Fruit fly (Drosophila melanogaster) whole organism, embryonic: Measurements from ENCODE around the gene bb8.

Experiments used
- Atf3 ChIP-seq: fragments of 200-800 bp; sonication (Bioruptor generic); optimal IDR thresholded peaks from 3 replicates; lab custom pipeline; 2016; ENCODE audit warnings: missing biosample characterization, missing genetic modification characterization
- B-H2 ChIP-seq: fragments of 200-800 bp; sonication (Bioruptor generic); optimal IDR thresholded peaks from 2 replicates; lab custom pipeline; 2018; ENCODE audit warnings: missing biosample characterization, mild to moderate bottlenecking, missing genetic modification characterization
- CG10209 ChIP-seq: fragments of 200-800 bp; sonication (Bioruptor generic); optimal IDR thresholded peaks from 3 replicates; lab custom pipeline; 2017; ENCODE audit warnings: missing biosample characterization, mild to moderate bottlenecking, missing genetic modification characterization, missing genetic modification reagents
- CG1024 ChIP-seq: fragments of 200-800 bp; sonication (Bioruptor generic); IDR thresholded peaks from 2 replicates; pipeline ENCODE4 v1.3.6; 2022; ENCODE audit warnings: missing biosample characterization, missing genetic modification characterization
- CG10959 ChIP-seq: fragments of 200-800 bp; sonication (Bioruptor generic); IDR thresholded peaks from 2 replicates; pipeline ENCODE4 v1.3.6; 2022; ENCODE audit warnings: missing biosample characterization, missing genetic modification characterization
- CG11247 ChIP-seq: fragments of 200-800 bp; sonication (Bioruptor generic); IDR thresholded peaks from 2 replicates; pipeline ENCODE4 v1.3.6; 2022; ENCODE audit warnings: missing biosample characterization, missing genetic modification characterization
- CG11504 ChIP-seq: fragments of 200-800 bp; sonication (Bioruptor generic); optimal IDR thresholded peaks from 3 replicates; lab custom pipeline; 2019; ENCODE audit warnings: missing biosample characterization, mild to moderate bottlenecking, missing genetic modification characterization, moderate library complexity
- CG11695 ChIP-seq: fragments of 200-800 bp; sonication (Bioruptor generic); IDR thresholded peaks from 3 replicates; pipeline ENCODE4 v1.3.6; 2022; ENCODE audit warnings: missing biosample characterization, missing genetic modification characterization
- CG13123 ChIP-seq: fragments of 200-800 bp; sonication (Bioruptor generic); optimal IDR thresholded peaks from 2 replicates; lab custom pipeline; 2016; ENCODE audit warnings: missing biosample characterization, missing genetic modification characterization
- CG15011 ChIP-seq: fragments of 200-800 bp; sonication (Bioruptor generic); optimal IDR thresholded peaks from 3 replicates; lab custom pipeline; 2018; ENCODE audit warnings: missing biosample characterization, mild to moderate bottlenecking, missing genetic modification characterization
- CG15479 ChIP-seq: fragments of 200-800 bp; sonication (Bioruptor generic); optimal IDR thresholded peaks from 3 replicates; lab custom pipeline; 2019; ENCODE audit warnings: missing biosample characterization, mild to moderate bottlenecking, missing genetic modification characterization, moderate library complexity
- CG16779 ChIP-seq: fragments of 200-800 bp; sonication (Bioruptor generic); IDR thresholded peaks from 2 replicates; pipeline ENCODE4 v1.3.6; 2022; ENCODE audit warnings: missing biosample characterization, missing genetic modification characterization
- CG17328 ChIP-seq: fragments of 200-800 bp; sonication (Bioruptor generic); IDR thresholded peaks from 2 replicates; pipeline ENCODE4 v1.3.6; 2022; ENCODE audit warnings: missing biosample characterization, missing genetic modification characterization
- CG17359 ChIP-seq: fragments of 200-800 bp; sonication (Bioruptor generic); optimal IDR thresholded peaks from 3 replicates; lab custom pipeline; 2018; ENCODE audit warnings: missing biosample characterization, mild to moderate bottlenecking, missing genetic modification characterization, moderate library complexity
- CG2678 ChIP-seq: fragments of 200-800 bp; sonication (Bioruptor generic); optimal IDR thresholded peaks from 3 replicates; lab custom pipeline; 2019; ENCODE audit warnings: missing biosample characterization, mild to moderate bottlenecking, missing genetic modification characterization, moderate library complexity
- CG31224 ChIP-seq: fragments of 200-800 bp; sonication (Bioruptor generic); IDR thresholded peaks from 2 replicates; pipeline ENCODE4 v1.3.6; 2022; ENCODE audit warnings: missing biosample characterization, missing genetic modification characterization
- CG31441 ChIP-seq: fragments of 200-800 bp; sonication (Bioruptor generic); IDR thresholded peaks from 2 replicates; pipeline ENCODE4 v1.3.6; 2022; ENCODE audit warnings: missing biosample characterization, missing genetic modification characterization
- CG7372 ChIP-seq: fragments of 200-800 bp; sonication (Bioruptor generic); IDR thresholded peaks from 2 replicates; pipeline ENCODE4 v1.3.6; 2022; ENCODE audit warnings: missing biosample characterization, missing genetic modification characterization
- CG8388 ChIP-seq: fragments of 200-800 bp; sonication (Bioruptor generic); optimal IDR thresholded peaks from 2 replicates; lab custom pipeline; 2019; ENCODE audit warnings: missing biosample characterization, mild to moderate bottlenecking, missing genetic modification characterization, moderate library complexity
- CG8924 ChIP-seq: fragments of 200-800 bp; optimal IDR thresholded peaks from 3 replicates; lab custom pipeline; 2019; ENCODE audit warnings: missing biosample characterization, mild to moderate bottlenecking, missing genetic modification characterization, moderate library complexity
- D19A ChIP-seq: fragments of 200-800 bp; optimal IDR thresholded peaks from 3 replicates; lab custom pipeline; 2019; ENCODE audit warnings: missing biosample characterization, mild to moderate bottlenecking, missing genetic modification characterization, moderate library complexity
- Dad ChIP-seq: fragments of 200-800 bp; sonication (Bioruptor generic); optimal IDR thresholded peaks from 3 replicates; lab custom pipeline; 2016; ENCODE audit warnings: missing biosample characterization, missing genetic modification characterization
- Dip2 ChIP-seq: fragments of 200-800 bp; sonication (Bioruptor generic); IDR thresholded peaks from 2 replicates; pipeline ENCODE4 v1.3.6; 2022; ENCODE audit warnings: missing biosample characterization, missing genetic modification characterization
- Drgx ChIP-seq: fragments of 200-800 bp; sonication (Bioruptor generic); IDR thresholded peaks from 2 replicates; pipeline ENCODE4 v1.3.6; 2022; ENCODE audit warnings: missing biosample characterization, missing genetic modification characterization
- NFAT ChIP-seq: fragments of 200-800 bp; sonication (Bioruptor generic); IDR thresholded peaks from 2 replicates; pipeline ENCODE4 v1.3.6; 2022; ENCODE audit warnings: missing biosample characterization, missing genetic modification characterization
- NfI ChIP-seq: fragments of 200-800 bp; sonication (Bioruptor generic); optimal IDR thresholded peaks from 3 replicates; lab custom pipeline; 2018; ENCODE audit warnings: missing biosample characterization, mild to moderate bottlenecking, missing genetic modification characterization, moderate library complexity
- Six4 ChIP-seq: fragments of 200-800 bp; sonication (Bioruptor generic); optimal IDR thresholded peaks from 2 replicates; lab custom pipeline; 2016; ENCODE audit warnings: missing biosample characterization, missing genetic modification characterization
- Spps ChIP-seq: fragments of 200-800 bp; sonication (Bioruptor generic); optimal IDR thresholded peaks from 2 replicates; lab custom pipeline; 2018; ENCODE audit warnings: missing biosample characterization, mild to moderate bottlenecking, missing genetic modification characterization
- TFAM ChIP-seq: fragments of 200-800 bp; sonication (Bioruptor generic); optimal IDR thresholded peaks from 2 replicates; lab custom pipeline; 2017; ENCODE audit warnings: missing biosample characterization, missing genetic modification characterization, inconsistent platforms
- ab ChIP-seq: fragments of 200-800 bp; sonication (Bioruptor generic); optimal IDR thresholded peaks from 2 replicates; lab custom pipeline; 2016; ENCODE audit warnings: missing biosample characterization, missing genetic modification characterization
- ara ChIP-seq: fragments of 200-800 bp; sonication (Bioruptor generic); IDR thresholded peaks from 2 replicates; pipeline ENCODE4 v1.3.6; 2022; ENCODE audit warnings: missing biosample characterization, missing genetic modification characterization
- ash1 ChIP-seq: fragments of 200-800 bp; sonication (Bioruptor generic); optimal IDR thresholded peaks from 2 replicates; lab custom pipeline; 2018; ENCODE audit warnings: missing biosample characterization, mild to moderate bottlenecking, missing genetic modification characterization
- ato ChIP-seq: fragments of 200-800 bp; sonication (Bioruptor generic); IDR thresholded peaks from 2 replicates; pipeline ENCODE4 v1.3.6; 2022; ENCODE audit warnings: missing biosample characterization, missing genetic modification characterization; ENCODE audit not compliant: partially characterized antibody
- chinmo ChIP-seq: fragments of 200-800 bp; sonication (Bioruptor generic); IDR thresholded peaks from 4 replicates; pipeline ENCODE4 v1.3.6; 2022; ENCODE audit warnings: missing biosample characterization, missing genetic modification characterization; ENCODE audit not compliant: partially characterized antibody
- ci ChIP-seq: fragments of 200-800 bp; sonication (Bioruptor generic); IDR thresholded peaks from 3 replicates; pipeline ENCODE4 v1.3.6; 2022; ENCODE audit warnings: missing biosample characterization, missing genetic modification characterization
- croc ChIP-seq: fragments of 200-800 bp; sonication (Bioruptor generic); conservative IDR thresholded peaks from 3 replicates; pipeline ENCODE4 v1.3.6; 2022; ENCODE audit warnings: missing biosample characterization, missing genetic modification characterization
- dati ChIP-seq: fragments of 200-800 bp; sonication (Bioruptor generic); IDR thresholded peaks from 2 replicates; pipeline ENCODE4 v1.3.6; 2022; ENCODE audit warnings: missing biosample characterization, missing genetic modification characterization
- dmrt11E ChIP-seq: fragments of 200-800 bp; sonication (Bioruptor generic); optimal IDR thresholded peaks from 3 replicates; lab custom pipeline; 2018; ENCODE audit warnings: missing biosample characterization, mild to moderate bottlenecking, missing genetic modification characterization, moderate library complexity
- emc ChIP-seq: fragments of 200-800 bp; sonication (Bioruptor generic); optimal IDR thresholded peaks from 2 replicates; lab custom pipeline; 2016; ENCODE audit warnings: missing biosample characterization, missing genetic modification characterization
- ftz-f1 ChIP-seq: fragments of 200-800 bp; sonication (Bioruptor generic); optimal IDR thresholded peaks from 2 replicates; lab custom pipeline; 2016; ENCODE audit warnings: missing biosample characterization, missing genetic modification characterization
- gsb-n ChIP-seq: fragments of 200-800 bp; sonication (Bioruptor generic); optimal IDR thresholded peaks from 3 replicates; lab custom pipeline; 2018; ENCODE audit warnings: missing biosample characterization, mild to moderate bottlenecking, missing genetic modification characterization
- her ChIP-seq: fragments of 200-800 bp; sonication (Bioruptor generic); optimal IDR thresholded peaks from 2 replicates; lab custom pipeline; 2016; ENCODE audit warnings: missing biosample characterization, missing genetic modification characterization
- kay ChIP-seq: fragments of 200-800 bp; sonication (Bioruptor generic); optimal IDR thresholded peaks from 2 replicates; lab custom pipeline; 2016; ENCODE audit warnings: missing biosample characterization, missing genetic modification characterization
- lbe ChIP-seq: fragments of 200-800 bp; sonication (Bioruptor generic); optimal IDR thresholded peaks from 2 replicates; lab custom pipeline; 2016; ENCODE audit warnings: missing biosample characterization, mild to moderate bottlenecking, missing genetic modification characterization
- luna ChIP-seq: fragments of 200-800 bp; sonication (Bioruptor generic); optimal IDR thresholded peaks from 2 replicates; lab custom pipeline; 2016; ENCODE audit warnings: missing biosample characterization, missing genetic modification characterization
- odd ChIP-seq: fragments of 200-800 bp; sonication (Bioruptor generic); optimal IDR thresholded peaks from 2 replicates; lab custom pipeline; 2017; ENCODE audit warnings: missing biosample characterization, mild to moderate bottlenecking, missing genetic modification characterization
- otp ChIP-seq: fragments of 200-800 bp; sonication (Bioruptor generic); IDR thresholded peaks from 3 replicates; pipeline ENCODE4, ENCODE4 v1.3.6; 2022; ENCODE audit warnings: missing biosample characterization, missing genetic modification characterization
- row ChIP-seq: fragments of 200-800 bp; sonication (Bioruptor generic); IDR thresholded peaks from 3 replicates; pipeline ENCODE4 v1.3.6; 2022; ENCODE audit warnings: missing biosample characterization, missing genetic modification characterization
- tin ChIP-seq: fragments of 200-800 bp; sonication (Bioruptor generic); optimal IDR thresholded peaks from 3 replicates; lab custom pipeline; 2016; ENCODE audit warnings: missing biosample characterization, missing genetic modification characterization
- twi ChIP-seq: fragments of 200-800 bp; optimal IDR thresholded peaks from 2 replicates; lab custom pipeline; 2019; ENCODE audit warnings: missing biosample characterization, mild to moderate bottlenecking, missing genetic modification characterization, moderate library complexity
- vfl ChIP-seq: fragments of 200-800 bp; sonication (Bioruptor generic); optimal IDR thresholded peaks from 2 replicates; lab custom pipeline; 2016; ENCODE audit warnings: missing biosample characterization, missing genetic modification characterization
- vnd ChIP-seq: fragments of 200-800 bp; sonication (Bioruptor generic); IDR thresholded peaks from 3 replicates; pipeline ENCODE4 v1.3.6; 2022; ENCODE audit warnings: missing biosample characterization, missing genetic modification characterization; ENCODE audit not compliant: partially characterized antibody

bb8 gene

DNA sequence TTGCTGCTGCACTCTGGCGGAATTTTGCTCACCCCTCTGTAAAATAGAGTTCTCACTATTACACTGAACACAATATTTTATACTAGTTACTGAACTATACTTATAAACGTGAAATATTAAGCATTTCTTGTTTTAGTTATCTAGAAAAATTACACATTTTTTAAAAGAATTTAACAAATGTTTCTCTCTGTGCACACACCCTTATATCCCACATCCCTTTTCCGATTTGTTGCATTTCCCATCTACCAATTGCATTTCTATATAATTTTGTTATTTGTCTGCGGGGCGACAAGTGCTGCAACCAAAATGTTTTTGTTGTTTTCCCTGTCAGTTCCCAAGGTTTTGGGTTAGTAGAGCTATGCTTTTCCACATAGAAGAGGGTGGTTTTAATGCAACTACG, 13.3 kb upstream of the bb8 start (continued):
- TF ChIP-seq odd (GFP tag; lab: Kevin White, UChicago) (no peak), CG8388 (peak; percentile 28), luna (GFP tag; lab: Kevin White, UChicago) (no peak), twi (tag; lab: Kevin White, UChicago) (no peak), CG15011 (GFP tag; lab: Kevin White, UChicago) (no peak), CG31441 (GFP tag; lab: Robert Waterston, UW) (peak; percentile 21; the same call in 1 of the 2 replicates), CG10959 (peak; percentile 49), CG8924 (tag; lab: Kevin White, UChicago) (peak; percentile 62), CG11247 (GFP tag; lab: Robert Waterston, UW) (no peak), CG16779 (GFP tag; lab: Robert Waterston, UW) (no peak), ab (GFP tag; lab: Kevin White, UChicago) (no peak), ash1 (no peak), ftz-f1 (GFP tag; lab: Kevin White, UChicago) (no peak), NfI (GFP tag; lab: Kevin White, UChicago) (no peak), gsb-n (tag; lab: Kevin White, UChicago) (peak; percentile 42), her (GFP tag; lab: Kevin White, UChicago) (no peak), B-H2 (GFP tag; lab: Kevin White, UChicago) (no peak), Spps (tag; lab: Kevin White, UChicago) (peak; percentile 19), Dip2 (GFP tag; lab: Robert Waterston, UW) (no peak), ci (GFP tag; lab: Robert Waterston, UW) (no peak), Drgx (GFP tag; lab: Robert Waterston, UW) (no peak), CG11504 (no peak), chinmo (GFP tag; lab: Robert Waterston, UW) (no peak), CG2678 (no peak), CG15479 (GFP tag; lab: Kevin White, UChicago) (no peak), D19A (peak; percentile 41), ato (no peak), Dad (no peak), kay (no peak), NFAT (GFP tag; lab: Robert Waterston, UW) (no peak), otp (GFP tag; lab: Robert Waterston, UW) (no peak), ara (peak; percentile 51; the same call in 1 of the 2 replicates), CG11695 (GFP tag; lab: Robert Waterston, UW) (no peak), CG1024 (GFP tag; lab: Robert Waterston, UW) (no peak), CG17328 (GFP tag; lab: Robert Waterston, UW) (0 out of 2 replicates have a peak, but pooled peaks have one; percentile 28), dati (GFP tag; lab: Robert Waterston, UW) (no peak), croc (GFP tag; lab: Robert Waterston, UW) (no peak), CG17359 (tag; lab: Kevin White, UChicago) (no peak), CG13123 (GFP tag; lab: Kevin White, UChicago) (no peak), CG10209 (GFP tag; lab: Kevin White, UChicago) (peak; percentile 12), Atf3 (no peak), row (GFP tag; lab: Robert Waterston, UW) (peak; percentile 49; the same call in 2 of the 3 replicates), emc (no peak), TFAM (GFP tag; lab: Kevin White, UChicago) (no peak), tin (GFP tag; lab: Kevin White, UChicago) (peak; percentile 6), vnd (GFP tag; lab: Robert Waterston, UW) (no peak), CG7372 (GFP tag; lab: Robert Waterston, UW) (no peak), CG31224 (no peak), Six4 (GFP tag; lab: Kevin White, UChicago) (no peak), lbe (no peak), vfl (no peak), dmrt11E (peak; percentile 83)
